Worm (Caenorhabditis elegans) whole organism, young adult: Measurements from ENCODE around the gene sra-32.

ENCODE experiments used
- F33H1.4 ChIP-seq: fragments of 200-800 bp; sonication (Bioruptor generic); IDR thresholded peaks from 2 replicates; pipeline ENCODE4 v1.3.6; 2022; ENCODE audit warnings: missing genetic modification reagents, missing genetic modification characterization, missing compliant biosample characterization
- F57C9.4 ChIP-seq: sonication (generic microtip); optimal IDR thresholded peaks from 2 replicates; lab custom pipeline; 2017; ENCODE audit warnings: mild to moderate bottlenecking, missing genetic modification characterization, missing compliant biosample characterization
- K12H6.12 ChIP-seq: fragments of 200-800 bp; sonication (Bioruptor generic); optimal IDR thresholded peaks from 2 replicates; lab custom pipeline; 2018; ENCODE audit warnings: mild to moderate bottlenecking, missing genetic modification characterization, missing compliant biosample characterization
- T07F8.4 ChIP-seq: sonication (generic microtip); optimal IDR thresholded peaks from 2 replicates; lab custom pipeline; 2016; ENCODE audit warnings: mild to moderate bottlenecking, missing genetic modification characterization, moderate library complexity, missing compliant biosample characterization
- Y53F4B.3 ChIP-seq: fragments of 200-800 bp; sonication (Bioruptor generic); IDR thresholded peaks from 2 replicates; pipeline ENCODE4 v1.3.6; 2022; ENCODE audit warnings: missing genetic modification reagents, missing genetic modification characterization, missing compliant biosample characterization
- Y95B8A.8 ChIP-seq: fragments of 200-800 bp; sonication (Bioruptor generic); IDR thresholded peaks from 2 replicates; pipeline ENCODE4 v1.3.6; 2022; ENCODE audit warnings: missing genetic modification reagents, missing genetic modification characterization, missing compliant biosample characterization
- ZK185.1 ChIP-seq: sonication (generic microtip); optimal IDR thresholded peaks from 2 replicates; lab custom pipeline; 2016; ENCODE audit warnings: mild to moderate bottlenecking, missing genetic modification characterization, missing compliant biosample characterization; ENCODE audit not compliant: poor library complexity, severe bottlenecking
- akir-1 ChIP-seq: fragments of 200-800 bp; sonication (Bioruptor generic); optimal IDR thresholded peaks from 2 replicates; lab custom pipeline; 2018; ENCODE audit warnings: mild to moderate bottlenecking, missing genetic modification characterization, moderate library complexity, missing compliant biosample characterization
- ama-1 ChIP-seq, 3 experiments: fragments of 150-350 bp in 1 of 3; sonication (generic microtip) in 2 of 3; optimal IDR thresholded peaks; 2 replicates each; lab custom pipeline; 2014 to 2018; ENCODE audit warnings: missing biosample characterization in 2 of 3, missing genetic modification characterization in 2 of 3, missing genetic modification reagents in 2 of 3
- attf-5 ChIP-seq: fragments of 200-800 bp; sonication (Bioruptor generic); optimal IDR thresholded peaks from 2 replicates; lab custom pipeline; 2018; ENCODE audit warnings: mild to moderate bottlenecking, missing genetic modification characterization, missing compliant biosample characterization
- bed-1 ChIP-seq: fragments of 200-800 bp; sonication (Bioruptor generic); IDR thresholded peaks from 2 replicates; pipeline ENCODE4 v1.3.6; 2022; ENCODE audit warnings: missing genetic modification reagents, missing genetic modification characterization, missing compliant biosample characterization
- bed-2 ChIP-seq: fragments of 200-800 bp; sonication (Bioruptor generic); IDR thresholded peaks from 2 replicates; pipeline ENCODE4 v1.3.6; 2022; ENCODE audit warnings: missing genetic modification reagents, missing genetic modification characterization, missing compliant biosample characterization
- ceh-27 ChIP-seq: fragments of 200-800 bp; sonication (Bioruptor generic); optimal IDR thresholded peaks from 2 replicates; lab custom pipeline; 2018; ENCODE audit warnings: mild to moderate bottlenecking, missing genetic modification characterization, moderate library complexity, missing compliant biosample characterization
- chd-7 ChIP-seq: sonication (generic microtip); optimal IDR thresholded peaks from 2 replicates; lab custom pipeline; 2016; ENCODE audit warnings: mild to moderate bottlenecking, missing genetic modification characterization, moderate library complexity, missing compliant biosample characterization
- fkh-3 ChIP-seq: sonication (generic microtip); optimal IDR thresholded peaks from 2 replicates; lab custom pipeline; 2016; ENCODE audit warnings: mild to moderate bottlenecking, missing genetic modification characterization, missing compliant biosample characterization
- him-1 ChIP-seq: sonication (generic microtip); optimal IDR thresholded peaks from 2 replicates; lab custom pipeline; 2016; ENCODE audit warnings: missing genotype, missing genetic modification reagents, missing genetic modification characterization, missing compliant biosample characterization
- hmg-1.2 ChIP-seq: fragments of 200-800 bp; sonication (Bioruptor generic); IDR thresholded peaks from 2 replicates; pipeline ENCODE4 v1.3.6; 2022; ENCODE audit warnings: missing genetic modification reagents, missing genetic modification characterization, missing compliant biosample characterization
- hrde-1 ChIP-seq: sonication (generic microtip); optimal IDR thresholded peaks from 2 replicates; lab custom pipeline; 2016; ENCODE audit warnings: missing genetic modification characterization, mild to moderate bottlenecking, missing compliant biosample characterization, moderate library complexity, missing genotype, missing genetic modification reagents, borderline replicate concordance
- hsf-1 ChIP-seq: fragments of 200-800 bp; sonication (Bioruptor generic); IDR thresholded peaks from 2 replicates; pipeline ENCODE4 v1.3.6; 2022; ENCODE audit warnings: missing genetic modification reagents, missing genetic modification characterization, missing compliant biosample characterization
- lin-35 ChIP-seq, 3 experiments: fragments of 150-350 bp in 2 of 3; sonication (generic microtip) in 1 of 3; optimal IDR thresholded peaks; 2 replicates each; lab custom pipeline; 2014 to 2018; ENCODE audit warnings: missing biosample characterization in 3 of 3, missing genetic modification characterization in 3 of 3, missing genetic modification reagents in 3 of 3
- lin-40 ChIP-seq: sonication (generic microtip); optimal IDR thresholded peaks from 2 replicates; lab custom pipeline; 2016; ENCODE audit warnings: missing genetic modification characterization, mild to moderate bottlenecking, missing compliant biosample characterization, missing genotype, missing genetic modification reagents
- madf-10 ChIP-seq: sonication (generic microtip); optimal IDR thresholded peaks from 2 replicates; lab custom pipeline; 2016; ENCODE audit warnings: mild to moderate bottlenecking, missing genetic modification characterization, missing compliant biosample characterization
- madf-3 ChIP-seq: fragments of 200-800 bp; sonication (Bioruptor generic); IDR thresholded peaks from 2 replicates; pipeline ENCODE4 v1.3.6; 2022; ENCODE audit warnings: missing genetic modification reagents, missing genetic modification characterization, missing compliant biosample characterization
- madf-6 ChIP-seq: fragments of 200-800 bp; sonication (Bioruptor generic); IDR thresholded peaks from 2 replicates; pipeline ENCODE4 v1.3.6; 2022; ENCODE audit warnings: missing genetic modification reagents, missing genetic modification characterization, missing compliant biosample characterization
- mcd-1 ChIP-seq: fragments of 200-800 bp; sonication (Bioruptor generic); IDR thresholded peaks from 2 replicates; pipeline ENCODE4 v1.3.6; 2022; ENCODE audit warnings: missing genetic modification reagents, missing genetic modification characterization, missing compliant biosample characterization
- nfyb-1 ChIP-seq: fragments of 200-800 bp; sonication (Bioruptor generic); IDR thresholded peaks from 2 replicates; pipeline ENCODE4 v1.3.6; 2022; ENCODE audit warnings: missing genetic modification reagents, missing genetic modification characterization, missing compliant biosample characterization
- nhr-179 ChIP-seq: sonication (generic microtip); optimal IDR thresholded peaks from 2 replicates; lab custom pipeline; 2016; ENCODE audit warnings: mild to moderate bottlenecking, missing genetic modification characterization, missing compliant biosample characterization
- nhr-80 ChIP-seq: sonication (generic microtip); optimal IDR thresholded peaks from 2 replicates; lab custom pipeline; 2016; ENCODE audit warnings: missing genetic modification characterization, missing compliant biosample characterization
- sdz-38 ChIP-seq: sonication (generic microtip); optimal IDR thresholded peaks from 2 replicates; lab custom pipeline; 2016; ENCODE audit warnings: missing genotype, missing genetic modification characterization, missing compliant biosample characterization
- snpc-1.1 ChIP-seq: sonication (generic microtip); optimal IDR thresholded peaks from 2 replicates; lab custom pipeline; 2017; ENCODE audit warnings: missing genetic modification characterization, mild to moderate bottlenecking, missing compliant biosample characterization, antibody characterized with exemption, moderate library complexity, missing genotype, missing genetic modification reagents; ENCODE audit not compliant: insufficient read depth
- somi-1 ChIP-seq: fragments of 200-800 bp; sonication (Bioruptor generic); optimal IDR thresholded peaks from 2 replicates; lab custom pipeline; 2018; ENCODE audit warnings: mild to moderate bottlenecking, missing genetic modification characterization, missing compliant biosample characterization
- sptf-2 ChIP-seq: fragments of 200-800 bp; sonication (Bioruptor generic); optimal IDR thresholded peaks from 2 replicates; lab custom pipeline; 2018; ENCODE audit warnings: mild to moderate bottlenecking, missing genetic modification characterization, missing compliant biosample characterization
- tbp1 ChIP-seq: fragments of 200-800 bp; sonication (Bioruptor generic); optimal IDR thresholded peaks from 2 replicates; lab custom pipeline; 2018; ENCODE audit warnings: mild to moderate bottlenecking, missing genetic modification characterization, missing compliant biosample characterization
- tlf-1 ChIP-seq: fragments of 200-800 bp; sonication (Bioruptor generic); optimal IDR thresholded peaks from 2 replicates; lab custom pipeline; 2018; ENCODE audit warnings: mild to moderate bottlenecking, missing genetic modification characterization, missing compliant biosample characterization
- zim-3 ChIP-seq: sonication (generic microtip); optimal IDR thresholded peaks from 2 replicates; lab custom pipeline; 2017; ENCODE audit warnings: mild to moderate bottlenecking, missing genetic modification characterization, moderate library complexity, missing compliant biosample characterization
- ztf-18 ChIP-seq: sonication (generic microtip); optimal IDR thresholded peaks from 2 replicates; lab custom pipeline; 2016; ENCODE audit warnings: missing genotype, mild to moderate bottlenecking, missing genetic modification characterization, missing compliant biosample characterization
- ztf-25 ChIP-seq: fragments of 200-800 bp; sonication (Bioruptor generic); IDR thresholded peaks from 2 replicates; pipeline ENCODE4 v1.3.6; 2022; ENCODE audit warnings: missing genetic modification reagents, missing genetic modification characterization, missing compliant biosample characterization
- ztf-3 ChIP-seq: fragments of 200-800 bp; sonication (Bioruptor generic); optimal IDR thresholded peaks from 2 replicates; lab custom pipeline; 2018; ENCODE audit warnings: mild to moderate bottlenecking, missing genetic modification characterization, missing compliant biosample characterization

The sra-32 gene

ce11 chrII:4506552-4507291, 25.1 kb downstream of the sra-32 start (continued):
- TF ChIP-seq sptf-2 (GFP tag; lab: Kevin White, UChicago) = no peak
- 0 out of 2 replicates have a peak, but pooled peaks have one; percentile 27 for TF ChIP-seq nfyb-1 (GFP tag; lab: Robert Waterston, UW)
- TF ChIP-seq K12H6.12 = peak; percentile 59
- peak; percentile 23 for TF ChIP-seq somi-1 (GFP tag; lab: Kevin White, UChicago)
- peak; percentile 55 for TF ChIP-seq ZK185.1 (tag; lab: Kevin White, UChicago)
- no peak for TF ChIP-seq ceh-27
- TF ChIP-seq ama-1 (optimal IDR thresholded peaks at IDR 0.05; lab: Kevin White, UChicago) = no peak
- TF ChIP-seq ama-1 (GFP tag; optimal IDR thresholded peaks at IDR 0.05; lab: Kevin White, UChicago) = no peak
- no peak for TF ChIP-seq snpc-1.1 (tag; lab: Kevin White, UChicago)
- peak; percentile 71; the same call in 1 of the 2 replicates for TF ChIP-seq hmg-1.2 (GFP tag; lab: Robert Waterston, UW)
- no peak for TF ChIP-seq ztf-18 (tag; lab: Kevin White, UChicago)
- no peak for TF ChIP-seq sdz-38 (tag; lab: Kevin White, UChicago)
- TF ChIP-seq ztf-25 (GFP tag; lab: Robert Waterston, UW) = no peak
- TF ChIP-seq madf-6 (GFP tag; lab: Robert Waterston, UW) = no peak
- peak in 1 of 3 experiments; percentile 31 for TF ChIP-seq lin-35 (GFP tag; optimal IDR thresholded peaks at IDR 0.05; lab: Kevin White, UChicago)
- TF ChIP-seq madf-10 = no peak
- no peak for TF ChIP-seq ztf-3 (GFP tag; lab: Kevin White, UChicago)
- TF ChIP-seq chd-7 (tag; lab: Kevin White, UChicago) = peak; percentile 21
- no peak for TF ChIP-seq F57C9.4 (tag; lab: Kevin White, UChicago)
- TF ChIP-seq tlf-1 = no peak
- no peak for TF ChIP-seq bed-1 (GFP tag; lab: Robert Waterston, UW)
- peak; percentile 52 for TF ChIP-seq lin-40 (tag; lab: Kevin White, UChicago)
- peak; percentile 56 for TF ChIP-seq nhr-80 (tag; lab: Kevin White, UChicago)
- no peak for TF ChIP-seq Y53F4B.3
- TF ChIP-seq akir-1 (GFP tag; lab: Kevin White, UChicago) = no peak
- no peak for TF ChIP-seq fkh-3 (tag; lab: Kevin White, UChicago)
- no peak for TF ChIP-seq Y95B8A.8 (GFP tag; lab: Robert Waterston, UW)
- no peak for TF ChIP-seq zim-3
- TF ChIP-seq T07F8.4 (tag; lab: Kevin White, UChicago) = no peak
- TF ChIP-seq F33H1.4 (GFP tag; lab: Robert Waterston, UW) = no peak
- peak; percentile 39; the same call in 1 of the 2 replicates for TF ChIP-seq mcd-1 (GFP tag; lab: Robert Waterston, UW)
- no peak for TF ChIP-seq him-1 (tag; lab: Kevin White, UChicago)
- no peak for TF ChIP-seq hrde-1 (tag; lab: Kevin White, UChicago)
- TF ChIP-seq hsf-1 (GFP tag; lab: Robert Waterston, UW) = no peak
- TF ChIP-seq madf-3 (GFP tag; lab: Robert Waterston, UW) = no peak
- TF ChIP-seq attf-5 (GFP tag; lab: Kevin White, UChicago) = peak; percentile 42
- no peak for TF ChIP-seq nhr-179 (tag; lab: Kevin White, UChicago)
- TF ChIP-seq tbp1 (GFP tag; lab: Kevin White, UChicago) = no peak
- no peak for TF ChIP-seq bed-2
